Worm (Caenorhabditis elegans): ENCODE data around the gene srg-9.

DNA sequence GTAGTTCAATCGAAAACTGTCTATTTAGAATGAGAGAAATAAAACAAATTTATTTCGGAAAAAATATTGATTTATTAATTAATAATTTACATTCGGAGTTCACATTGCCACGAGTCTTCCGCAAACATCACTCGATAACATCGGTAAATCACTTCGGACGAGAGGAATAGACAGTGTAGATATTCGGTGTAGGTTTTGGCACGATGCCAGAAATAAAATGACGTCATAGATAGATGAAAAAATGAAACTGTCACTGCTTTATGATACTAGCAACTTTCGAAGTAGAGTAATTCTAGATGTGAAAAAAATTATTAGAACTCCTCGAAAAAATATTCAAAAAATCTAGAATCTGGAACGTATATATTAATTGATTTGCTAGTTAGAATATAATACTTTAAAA is 22.9 kb upstream of the srg-9 start:
- TF ChIP-seq sma-3 (GFP tag; optimal IDR thresholded peaks at IDR 0.05), result no peak
- no peak for TF ChIP-seq alr-1 (tag; optimal IDR thresholded peaks at IDR 0.05)
- TF ChIP-seq lin-39 (tag; optimal IDR thresholded peaks at IDR 0.05), result no peak
- no peak for TF ChIP-seq nhr-11 (tag; optimal IDR thresholded peaks at IDR 0.05)
- TF ChIP-seq nhr-237 (tag; optimal IDR thresholded peaks at IDR 0.05), result no peak
- TF ChIP-seq lsy-2 (tag; optimal IDR thresholded peaks at IDR 0.05), result no peak
- TF ChIP-seq ama-1 (optimal IDR thresholded peaks at IDR 0.05), result no peak

Measured in whole organism, L2 larva.